Worm (Caenorhabditis elegans) whole organism, young adult: Measurements from ENCODE around the gene srx-116.

Experiments
- C06A6.2 ChIP-seq: fragments of 200-800 bp; sonication (Bioruptor generic); conservative IDR thresholded peaks from 2 replicates; pipeline ENCODE4 v1.3.6; 2022; ENCODE audit warnings: missing genetic modification characterization, missing compliant biosample characterization
- F22D6.2 ChIP-seq: sonication (generic microtip); optimal IDR thresholded peaks from 2 replicates; lab custom pipeline; 2016; ENCODE audit warnings: mild to moderate bottlenecking, missing genetic modification characterization, missing compliant biosample characterization
- akir-1 ChIP-seq: fragments of 200-800 bp; sonication (Bioruptor generic); optimal IDR thresholded peaks from 2 replicates; lab custom pipeline; 2018; ENCODE audit warnings: mild to moderate bottlenecking, missing genetic modification characterization, moderate library complexity, missing compliant biosample characterization
- ccch-3 ChIP-seq: fragments of 200-800 bp; sonication (Bioruptor generic); optimal IDR thresholded peaks from 2 replicates; lab custom pipeline; 2018; ENCODE audit warnings: mild to moderate bottlenecking, missing genetic modification characterization, missing compliant biosample characterization
- dpl-1 ChIP-seq: fragments of 150-350 bp; optimal IDR thresholded peaks from 2 replicates; lab custom pipeline; 2014; ENCODE audit warnings: missing biosample characterization, missing genetic modification reagents, missing genetic modification characterization
- egl-18 ChIP-seq: fragments of 200-800 bp; sonication (Bioruptor generic); IDR thresholded peaks from 2 replicates; pipeline ENCODE4 v1.3.6; 2022; ENCODE audit warnings: missing genetic modification reagents, missing genetic modification characterization, missing compliant biosample characterization
- let-607 ChIP-seq, 2 experiments: fragments of 200-800 bp in 1 of 2; sonication (Bioruptor generic) in 1 of 2; sonication (generic microtip) in 1 of 2; optimal IDR thresholded peaks; 2 replicates each; lab custom pipeline; 2016 to 2018; ENCODE audit warnings: mild to moderate bottlenecking in 2 of 2, missing compliant biosample characterization in 2 of 2, missing genetic modification characterization in 2 of 2, moderate library complexity in 2 of 2, missing genotype in 1 of 2
- unc-130 ChIP-seq: sonication (generic microtip); optimal IDR thresholded peaks from 2 replicates; lab custom pipeline; 2016; ENCODE audit warnings: missing genetic modification reagents, missing genetic modification characterization, missing compliant biosample characterization
- ztf-22 ChIP-seq: fragments of 200-800 bp; sonication (Bioruptor generic); optimal IDR thresholded peaks from 2 replicates; lab custom pipeline; 2018; ENCODE audit warnings: mild to moderate bottlenecking, missing genetic modification characterization, moderate library complexity, missing compliant biosample characterization

- TF ChIP-seq ccch-3 (no peak), F22D6.2 (tag; lab: Kevin White, UChicago) (no peak), akir-1 (GFP tag; lab: Kevin White, UChicago) (no peak), C06A6.2 (GFP tag; lab: Robert Waterston, UW) (no peak), unc-130 (GFP tag; lab: Kevin White, UChicago) (no peak), ztf-22 (GFP tag; lab: Kevin White, UChicago) (no peak), egl-18 (GFP tag; lab: Robert Waterston, UW) (no peak), let-607 (tag; optimal IDR thresholded peaks at IDR 0.05; lab: Kevin White, UChicago) (no peak), dpl-1 (GFP tag; lab: Kevin White, UChicago) (no peak)
Measured at ce11 chrV:12673745-12674144, 3.0 kb downstream of the srx-116 start.
